Worm (Caenorhabditis elegans): ENCODE results near the gene C07A12.7.

C07A12.7 gene

ce11 chrX:4507122-4507681, 14.7 kb downstream of the C07A12.7 start:
- peak; percentile 59 for TF ChIP-seq fos-1 (tag; optimal IDR thresholded peaks at IDR 0.05)
- no peak for TF ChIP-seq aly-2 (tag; optimal IDR thresholded peaks at IDR 0.05)
- TF ChIP-seq nhr-129 (tag; optimal IDR thresholded peaks at IDR 0.05), result peak; percentile 84
- TF ChIP-seq sma-3 (GFP tag; optimal IDR thresholded peaks at IDR 0.05), result peak; percentile 43
- peak; percentile 14 for TF ChIP-seq F13H6.1 (tag; optimal IDR thresholded peaks at IDR 0.05)
- TF ChIP-seq C34F6.9 (tag; optimal IDR thresholded peaks at IDR 0.05), result no peak
- peak; percentile 34 for TF ChIP-seq crh-2 (tag; optimal IDR thresholded peaks at IDR 0.05)
- TF ChIP-seq nhr-25 (tag; optimal IDR thresholded peaks at IDR 0.05), result peak; percentile 42
- TF ChIP-seq blmp-1 (tag; optimal IDR thresholded peaks at IDR 0.05; ENCODE audit: insufficient read depth), result peak; percentile 19

- TF ChIP-seq unc-62 (GFP tag; optimal IDR thresholded peaks at IDR 0.05) (no peak), egl-27 (tag; optimal IDR thresholded peaks at IDR 0.05) (no peak), mbf-1 (tag; optimal IDR thresholded peaks at IDR 0.05) (no peak), mdl-1 (tag; optimal IDR thresholded peaks at IDR 0.05) (peak in 1 of 2 experiments; percentile 8), mab-5 (tag; optimal IDR thresholded peaks at IDR 0.05) (no peak), ama-1 (optimal IDR thresholded peaks at IDR 0.05) (no peak), C34F6.9 (tag; optimal IDR thresholded peaks at IDR 0.05) (peak; percentile 54), ztf-1 (GFP tag; conservative IDR thresholded peaks at IDR 0.05) (no peak), fos-1 (tag; optimal IDR thresholded peaks at IDR 0.05) (peak; percentile 4), nhr-11 (tag; optimal IDR thresholded peaks at IDR 0.05) (no peak), unc-55 (GFP tag; optimal IDR thresholded peaks at IDR 0.05) (no peak), lin-11 (tag; optimal IDR thresholded peaks at IDR 0.05) (no peak), nhr-237 (tag; optimal IDR thresholded peaks at IDR 0.05) (no peak), aly-2 (tag; optimal IDR thresholded peaks at IDR 0.05) (no peak), elt-1 (tag; optimal IDR thresholded peaks at IDR 0.05) (no peak), gmeb-1 (tag; optimal IDR thresholded peaks at IDR 0.05) (no peak), unc-39 (tag; optimal IDR thresholded peaks at IDR 0.05) (no peak), elt-3 (tag; optimal IDR thresholded peaks at IDR 0.05) (no peak), lsy-2 (tag; optimal IDR thresholded peaks at IDR 0.05) (peak in 1 of 2 experiments; percentile 18), crh-2 (tag; optimal IDR thresholded peaks at IDR 0.05) (peak; percentile 45), nhr-10 (tag; optimal IDR thresholded peaks at IDR 0.05) (no peak), Y55F3AM.14 (GFP tag; optimal IDR thresholded peaks at IDR 0.05) (no peak), ZK546.5 (tag; optimal IDR thresholded peaks at IDR 0.05) (no peak), R02D3.7 (tag; optimal IDR thresholded peaks at IDR 0.05) (no peak), nhr-77 (tag; optimal IDR thresholded peaks at IDR 0.05) (no peak), nhr-129 (tag; optimal IDR thresholded peaks at IDR 0.05) (peak; percentile 22), nhr-12 (tag; optimal IDR thresholded peaks at IDR 0.05) (no peak), skn-1 (tag; optimal IDR thresholded peaks at IDR 0.05) (no peak), nhr-25 (tag; optimal IDR thresholded peaks at IDR 0.05) (peak; percentile 19)
These were observed 17.8 kb downstream of the C07A12.7 start, which contains the start of gene dgk-2 for ce11 chrX:4504108-4504668. dgk-2 (minus strand) TSS chrX:4504388.

- no peak for TF ChIP-seq nhr-10 (tag; optimal IDR thresholded peaks at IDR 0.05)
- peak; percentile 63 for TF ChIP-seq crh-2 (tag; optimal IDR thresholded peaks at IDR 0.05)
These were observed 18.7 kb downstream of the C07A12.7 start for ce11 chrX:4503259-4503658.

ce11 chrX:4502039-4502438, 19.9 kb downstream of the C07A12.7 start:
- TF ChIP-seq crh-2 (tag; optimal IDR thresholded peaks at IDR 0.05) (no peak), lin-39 (tag; optimal IDR thresholded peaks at IDR 0.05) (no peak), unc-55 (GFP tag; optimal IDR thresholded peaks at IDR 0.05) (no peak), gmeb-1 (tag; optimal IDR thresholded peaks at IDR 0.05) (no peak), ztf-4 (tag; optimal IDR thresholded peaks at IDR 0.05) (no peak), unc-62 (GFP tag; optimal IDR thresholded peaks at IDR 0.05) (no peak), ceh-16 (tag; optimal IDR thresholded peaks at IDR 0.05) (no peak), unc-39 (tag; optimal IDR thresholded peaks at IDR 0.05) (no peak), egl-27 (tag; optimal IDR thresholded peaks at IDR 0.05) (no peak), C34F6.9 (tag; optimal IDR thresholded peaks at IDR 0.05) (no peak), F13H6.1 (tag; optimal IDR thresholded peaks at IDR 0.05) (no peak), Y55F3AM.14 (GFP tag; optimal IDR thresholded peaks at IDR 0.05) (no peak), nhr-6 (tag; optimal IDR thresholded peaks at IDR 0.05) (no peak)

Measured in whole organism, L2 larva.